Fruit fly (Drosophila melanogaster) whole organism, embryonic: ENCODE results near the gene Nt5b.

Experiments used
- Abd-B ChIP-seq: fragments of 200-800 bp; sonication (Bioruptor generic); optimal IDR thresholded peaks from 2 replicates; lab custom pipeline; 2018; ENCODE audit warnings: missing biosample characterization, mild to moderate bottlenecking, missing genetic modification characterization, moderate library complexity
- Atf-2 ChIP-seq: fragments of 200-800 bp; sonication (Bioruptor generic); optimal IDR thresholded peaks from 2 replicates; lab custom pipeline; 2016; ENCODE audit warnings: missing biosample characterization, missing genetic modification characterization
- B-H1 ChIP-seq: fragments of 200-800 bp; sonication (Bioruptor generic); IDR thresholded peaks from 3 replicates; pipeline ENCODE4 v1.3.6; 2022; ENCODE audit warnings: missing biosample characterization, missing genetic modification characterization
- BtbVII ChIP-seq: fragments of 200-800 bp; sonication (Bioruptor generic); optimal IDR thresholded peaks from 3 replicates; lab custom pipeline; 2017; ENCODE audit warnings: missing biosample characterization, mild to moderate bottlenecking, missing genetic modification characterization
- CG10654 ChIP-seq: fragments of 200-800 bp; sonication (Bioruptor generic); optimal IDR thresholded peaks from 2 replicates; lab custom pipeline; 2016; ENCODE audit warnings: missing biosample characterization, missing genetic modification characterization
- CG11247 ChIP-seq: fragments of 200-800 bp; sonication (Bioruptor generic); IDR thresholded peaks from 2 replicates; pipeline ENCODE4 v1.3.6; 2022; ENCODE audit warnings: missing biosample characterization, missing genetic modification characterization
- CG11504 ChIP-seq: fragments of 200-800 bp; sonication (Bioruptor generic); optimal IDR thresholded peaks from 3 replicates; lab custom pipeline; 2019; ENCODE audit warnings: missing biosample characterization, mild to moderate bottlenecking, missing genetic modification characterization, moderate library complexity
- CG12104 ChIP-seq: fragments of 200-800 bp; sonication (Bioruptor generic); optimal IDR thresholded peaks from 3 replicates; lab custom pipeline; 2016; ENCODE audit warnings: missing biosample characterization, missing genetic modification characterization
- CG14014 ChIP-seq: fragments of 200-800 bp; sonication (Bioruptor generic); IDR thresholded peaks from 2 replicates; pipeline ENCODE4 v1.3.6; 2022; ENCODE audit warnings: missing biosample characterization, missing genetic modification characterization
- CG16813 ChIP-seq: fragments of 200-800 bp; sonication (Bioruptor generic); IDR thresholded peaks from 3 replicates; pipeline ENCODE4 v1.3.6; 2022; ENCODE audit warnings: missing biosample characterization, missing genetic modification characterization; ENCODE audit not compliant: partially characterized antibody
- CG17328 ChIP-seq: fragments of 200-800 bp; sonication (Bioruptor generic); IDR thresholded peaks from 2 replicates; pipeline ENCODE4 v1.3.6; 2022; ENCODE audit warnings: missing biosample characterization, missing genetic modification characterization
- CG17359 ChIP-seq: fragments of 200-800 bp; sonication (Bioruptor generic); optimal IDR thresholded peaks from 3 replicates; lab custom pipeline; 2018; ENCODE audit warnings: missing biosample characterization, mild to moderate bottlenecking, missing genetic modification characterization, moderate library complexity
- CG18011 ChIP-seq: fragments of 200-800 bp; sonication (Bioruptor generic); optimal IDR thresholded peaks from 2 replicates; lab custom pipeline; 2017; ENCODE audit warnings: missing biosample characterization, missing genetic modification characterization, mild to moderate bottlenecking, moderate library complexity, missing genotype
- CG18476 ChIP-seq: fragments of 200-800 bp; sonication (Bioruptor generic); optimal IDR thresholded peaks from 2 replicates; lab custom pipeline; 2016; ENCODE audit warnings: missing biosample characterization, mild to moderate bottlenecking, missing genetic modification characterization
- CG2712 ChIP-seq: fragments of 200-800 bp; optimal IDR thresholded peaks from 3 replicates; lab custom pipeline; 2019; ENCODE audit warnings: missing biosample characterization, mild to moderate bottlenecking, missing genetic modification characterization, moderate library complexity
- CG3838 ChIP-seq: fragments of 200-800 bp; sonication (Bioruptor generic); optimal IDR thresholded peaks from 3 replicates; lab custom pipeline; 2016; ENCODE audit warnings: missing biosample characterization, missing genetic modification characterization
- CG3995 ChIP-seq: fragments of 200-800 bp; sonication (Bioruptor generic); optimal IDR thresholded peaks from 3 replicates; lab custom pipeline; 2016; ENCODE audit warnings: missing biosample characterization, missing genetic modification characterization
- CG6272 ChIP-seq: fragments of 200-800 bp; sonication (Bioruptor generic); IDR thresholded peaks from 2 replicates; pipeline ENCODE4 v1.3.6; 2022; ENCODE audit warnings: missing biosample characterization, missing genetic modification characterization
- CG7556 ChIP-seq: fragments of 200-800 bp; sonication (Bioruptor generic); optimal IDR thresholded peaks from 2 replicates; lab custom pipeline; 2017; ENCODE audit warnings: missing biosample characterization, mild to moderate bottlenecking, missing genetic modification characterization
- CG7839 ChIP-seq: fragments of 200-800 bp; sonication (Bioruptor generic); optimal IDR thresholded peaks from 3 replicates; lab custom pipeline; 2018; ENCODE audit warnings: missing biosample characterization, mild to moderate bottlenecking, missing genetic modification characterization, moderate library complexity
- CG9215 ChIP-seq: fragments of 200-800 bp; sonication (Bioruptor generic); IDR thresholded peaks from 2 replicates; pipeline ENCODE4 v1.3.6; 2022; ENCODE audit warnings: missing biosample characterization, missing genetic modification characterization
- Deaf1 ChIP-seq: fragments of 200-800 bp; optimal IDR thresholded peaks from 3 replicates; lab custom pipeline; 2019; ENCODE audit warnings: missing biosample characterization, mild to moderate bottlenecking, missing genetic modification characterization, moderate library complexity
- Dek ChIP-seq: fragments of 200-800 bp; sonication (Bioruptor generic); optimal IDR thresholded peaks from 3 replicates; lab custom pipeline; 2019; ENCODE audit warnings: missing biosample characterization, mild to moderate bottlenecking, missing genetic modification characterization, moderate library complexity
- Dip3 ChIP-seq: fragments of 200-800 bp; sonication (Bioruptor generic); optimal IDR thresholded peaks from 3 replicates; lab custom pipeline; 2016; ENCODE audit warnings: missing biosample characterization, missing genetic modification characterization
- Doc2 ChIP-seq: fragments of 200-800 bp; sonication (Bioruptor generic); IDR thresholded peaks from 2 replicates; pipeline ENCODE4 v1.3.6; 2022; ENCODE audit warnings: missing biosample characterization, missing genetic modification characterization
- E2f1 ChIP-seq: fragments of 200-800 bp; sonication (Bioruptor generic); IDR thresholded peaks from 2 replicates; pipeline ENCODE4 v1.3.6; 2022; ENCODE audit warnings: missing biosample characterization, missing genetic modification characterization
- Fer1 ChIP-seq: fragments of 200-800 bp; sonication (Bioruptor generic); optimal IDR thresholded peaks from 2 replicates; lab custom pipeline; 2017; ENCODE audit warnings: missing biosample characterization, mild to moderate bottlenecking, missing genetic modification characterization
- Gug ChIP-seq: fragments of 200-800 bp; sonication (Bioruptor generic); IDR thresholded peaks from 4 replicates; pipeline ENCODE4 v1.3.6; 2022; ENCODE audit warnings: missing biosample characterization, missing genetic modification characterization
- Med ChIP-seq: fragments of 200-800 bp; sonication (Bioruptor generic); peaks from one replicate; lab custom pipeline; 2016; ENCODE audit warnings: missing biosample characterization, missing genetic modification characterization, mild to moderate bottlenecking, inconsistent platforms, moderate library complexity
- Mes4 ChIP-seq: fragments of 200-800 bp; sonication (Bioruptor generic); optimal IDR thresholded peaks from 2 replicates; lab custom pipeline; 2016; ENCODE audit warnings: missing biosample characterization, missing genetic modification characterization
- YL-1 ChIP-seq: fragments of 200-800 bp; sonication (Bioruptor generic); optimal IDR thresholded peaks from 3 replicates; lab custom pipeline; 2017; ENCODE audit warnings: missing biosample characterization, mild to moderate bottlenecking, missing genetic modification characterization
- az2 ChIP-seq: fragments of 200-800 bp; sonication (Bioruptor generic); optimal IDR thresholded peaks from 3 replicates; lab custom pipeline; 2016; ENCODE audit warnings: missing biosample characterization, missing genetic modification characterization
- cad ChIP-seq: fragments of >200 bp; optimal IDR thresholded peaks from 2 replicates; lab custom pipeline; 2017; ENCODE audit warnings: missing biosample characterization, missing genetic modification characterization
- chif ChIP-seq, 2 experiments: fragments of 200-800 bp; sonication (Bioruptor generic); optimal IDR thresholded peaks; 3 replicates each; lab custom pipeline; 2016; ENCODE audit warnings: missing biosample characterization in 2 of 2, missing genetic modification characterization in 2 of 2
- fd64A ChIP-seq: fragments of 200-800 bp; sonication (Bioruptor generic); optimal IDR thresholded peaks from 3 replicates; lab custom pipeline; 2018; ENCODE audit warnings: missing biosample characterization, mild to moderate bottlenecking, missing genetic modification characterization
- gcm ChIP-seq: fragments of 200-800 bp; sonication (Bioruptor generic); optimal IDR thresholded peaks from 2 replicates; lab custom pipeline; 2019; ENCODE audit warnings: missing biosample characterization, mild to moderate bottlenecking, missing genetic modification characterization, moderate library complexity
- gsb ChIP-seq: fragments of 200-800 bp; sonication (Bioruptor generic); IDR thresholded peaks from 2 replicates; pipeline ENCODE4 v1.3.6; 2022; ENCODE audit warnings: missing biosample characterization, missing genetic modification characterization
- gt ChIP-seq: fragments of 200-800 bp; sonication (Bioruptor generic); IDR thresholded peaks from 2 replicates; pipeline ENCODE4 v1.3.6; 2022; ENCODE audit warnings: missing biosample characterization, missing genetic modification characterization
- inv ChIP-seq: fragments of 200-800 bp; sonication (Bioruptor generic); IDR thresholded peaks from 2 replicates; pipeline ENCODE4 v1.3.6; 2022; ENCODE audit warnings: missing biosample characterization, missing genetic modification characterization; ENCODE audit not compliant: partially characterized antibody
- klu ChIP-seq: fragments of 200-800 bp; sonication (Bioruptor generic); IDR thresholded peaks from 2 replicates; pipeline ENCODE4 v1.3.6; 2022; ENCODE audit warnings: missing biosample characterization, missing genetic modification characterization
- maf-S ChIP-seq: fragments of 200-800 bp; sonication (Bioruptor generic); optimal IDR thresholded peaks from 2 replicates; lab custom pipeline; 2016; ENCODE audit warnings: missing biosample characterization, missing genetic modification characterization
- mam ChIP-seq: fragments of 200-800 bp; sonication (Bioruptor generic); optimal IDR thresholded peaks from 3 replicates; lab custom pipeline; 2016; ENCODE audit warnings: missing biosample characterization, missing genetic modification characterization
- pb ChIP-seq: fragments of 200-800 bp; sonication (Bioruptor generic); optimal IDR thresholded peaks from 3 replicates; lab custom pipeline; 2016; ENCODE audit warnings: missing biosample characterization, missing genetic modification characterization
- sens-2 ChIP-seq: fragments of 200-800 bp; sonication (Bioruptor generic); IDR thresholded peaks from 2 replicates; pipeline ENCODE4 v1.3.6; 2022; ENCODE audit warnings: missing biosample characterization, missing genetic modification characterization
- slou ChIP-seq: fragments of 200-800 bp; sonication (Bioruptor generic); optimal IDR thresholded peaks from 3 replicates; lab custom pipeline; 2016; ENCODE audit warnings: missing biosample characterization, missing genetic modification characterization
- sob ChIP-seq: fragments of 200-800 bp; sonication (Bioruptor generic); IDR thresholded peaks from 2 replicates; pipeline ENCODE4 v1.3.6; 2022; ENCODE audit warnings: missing biosample characterization, missing genetic modification characterization
- tio ChIP-seq: fragments of 200-800 bp; sonication (Bioruptor generic); optimal IDR thresholded peaks from 2 replicates; lab custom pipeline; 2017; ENCODE audit warnings: missing biosample characterization, missing genetic modification characterization, inconsistent platforms
- unc-4 ChIP-seq: fragments of 200-800 bp; sonication (Bioruptor generic); IDR thresholded peaks from 2 replicates; pipeline ENCODE4 v1.3.6; 2022; ENCODE audit warnings: missing biosample characterization, missing genetic modification characterization; ENCODE audit not compliant: partially characterized antibody
- unpg ChIP-seq: fragments of 200-800 bp; sonication (Bioruptor generic); optimal IDR thresholded peaks from 3 replicates; lab custom pipeline; 2018; ENCODE audit warnings: missing biosample characterization, mild to moderate bottlenecking, missing genetic modification characterization, moderate library complexity
- zf30C ChIP-seq: fragments of 200-800 bp; sonication (Bioruptor generic); optimal IDR thresholded peaks from 3 replicates; lab custom pipeline; 2018; ENCODE audit warnings: missing biosample characterization, mild to moderate bottlenecking, missing genetic modification characterization

The Nt5b gene

DNA sequence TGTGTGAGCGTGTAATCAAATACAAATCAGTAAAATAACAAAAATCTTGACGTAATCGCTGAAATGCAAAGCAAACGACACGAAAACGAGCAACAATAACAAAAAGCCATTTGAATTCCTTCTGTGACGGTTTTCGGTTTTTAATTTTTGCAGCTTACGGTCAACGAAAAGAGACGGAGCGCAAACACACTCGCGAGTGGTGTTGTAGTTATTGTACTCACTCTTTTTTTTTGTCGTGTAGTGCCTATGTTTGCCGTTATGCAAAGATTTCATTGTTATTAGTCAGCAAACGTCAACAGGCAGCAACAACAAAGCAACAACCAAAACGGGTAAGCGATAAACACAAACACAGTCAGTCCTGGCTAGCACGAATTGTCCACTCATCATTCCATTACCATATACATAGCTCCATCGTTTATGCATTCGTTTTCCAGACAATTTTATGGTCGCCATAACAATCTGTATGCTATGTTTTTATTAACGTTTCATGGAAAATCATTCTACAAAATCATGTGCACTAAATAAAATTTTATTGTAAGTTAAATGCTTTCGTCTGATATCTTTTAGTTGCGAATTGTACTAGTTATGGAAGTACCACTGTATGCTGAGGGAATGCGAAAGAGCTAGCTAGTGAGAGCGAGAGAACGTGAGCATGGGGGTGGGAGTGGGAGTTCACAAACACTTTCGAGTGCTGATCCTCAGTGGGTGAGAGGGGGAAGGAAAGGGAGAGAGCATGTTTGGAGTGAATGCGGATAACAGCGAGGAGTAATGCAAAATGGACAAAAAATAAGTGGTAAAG lies 42.9 kb downstream of the Nt5b start (continued):
- peak; percentile 98 for TF ChIP-seq Med
- peak; percentile 22; the same call in 1 of the 3 replicates for TF ChIP-seq B-H1 (GFP tag; lab: Robert Waterston, UW)
- no peak for TF ChIP-seq gt (GFP tag; lab: Robert Waterston, UW)
- TF ChIP-seq CG16813 (GFP tag; lab: Robert Waterston, UW), result no peak
- peak; percentile 23 to 49 for TF ChIP-seq chif (GFP tag; optimal IDR thresholded peaks at IDR 0.05; lab: Kevin White, UChicago)
- no peak for TF ChIP-seq sens-2 (GFP tag; lab: Robert Waterston, UW)
- TF ChIP-seq CG7556 (GFP tag; lab: Kevin White, UChicago), result peak; percentile 36
- TF ChIP-seq E2f1 (GFP tag; lab: Robert Waterston, UW), result peak; percentile 71
- no peak for TF ChIP-seq CG10654 (GFP tag; lab: Kevin White, UChicago)
- peak; percentile 58 for TF ChIP-seq Deaf1
- peak; percentile 11 for TF ChIP-seq az2
- peak; percentile 77 for TF ChIP-seq CG17359 (tag; lab: Kevin White, UChicago)
- TF ChIP-seq inv (GFP tag; lab: Robert Waterston, UW), result no peak
- peak; percentile 87 for TF ChIP-seq Abd-B (GFP tag; lab: Kevin White, UChicago)
- peak; percentile 83 for TF ChIP-seq CG11504 (tag; lab: Kevin White, UChicago)
- TF ChIP-seq klu (GFP tag; lab: Robert Waterston, UW), result peak; percentile 50; the same call in 1 of the 2 replicates
- peak; percentile 85 for TF ChIP-seq pb (GFP tag; lab: Kevin White, UChicago)
- TF ChIP-seq YL-1 (GFP tag; lab: Kevin White, UChicago), result no peak
- peak; percentile 67 for TF ChIP-seq CG11247 (GFP tag; lab: Robert Waterston, UW)
- peak; percentile 84 for TF ChIP-seq CG9215 (GFP tag; lab: Robert Waterston, UW)
- peak; percentile 75 for TF ChIP-seq unpg (GFP tag; lab: Kevin White, UChicago)
- TF ChIP-seq Fer1 (GFP tag; lab: Kevin White, UChicago), result peak; percentile 86
- TF ChIP-seq tio (GFP tag; lab: Kevin White, UChicago), result peak; percentile 36
- TF ChIP-seq unc-4, result no peak
- TF ChIP-seq CG3995, result peak; percentile 21
- no peak for TF ChIP-seq slou
- TF ChIP-seq Dip3, result peak; percentile 73
- TF ChIP-seq Dek (tag; lab: Kevin White, UChicago), result peak; percentile 80
- TF ChIP-seq gcm (GFP tag; lab: Kevin White, UChicago), result peak; percentile 50
- peak; percentile 73; the same call in 2 of the 4 replicates for TF ChIP-seq Gug (GFP tag; lab: Robert Waterston, UW)
- peak; percentile 91 for TF ChIP-seq CG14014 (GFP tag; lab: Robert Waterston, UW)
- TF ChIP-seq cad (GFP tag; lab: Kevin White, UChicago), result no peak
- peak; percentile 79 for TF ChIP-seq mam
- TF ChIP-seq Doc2 (GFP tag; lab: Robert Waterston, UW), result no peak
- peak; percentile 35 for TF ChIP-seq fd64A (GFP tag; lab: Kevin White, UChicago)
- TF ChIP-seq CG3838 (GFP tag; lab: Kevin White, UChicago), result peak; percentile 36
- peak; percentile 39; the same call in 1 of the 2 replicates for TF ChIP-seq CG6272 (GFP tag; lab: Robert Waterston, UW)
- TF ChIP-seq gsb, result peak; percentile 42
- TF ChIP-seq sob, result peak; percentile 80
- no peak for TF ChIP-seq zf30C
- TF ChIP-seq Atf-2, result peak; percentile 44
- TF ChIP-seq CG18011, result peak; percentile 15
- TF ChIP-seq CG17328 (GFP tag; lab: Robert Waterston, UW), result no peak
- TF ChIP-seq CG2712 (tag; lab: Kevin White, UChicago), result peak; percentile 68
- peak; percentile 30 for TF ChIP-seq CG12104 (GFP tag; lab: Kevin White, UChicago)
- TF ChIP-seq CG18476, result peak; percentile 48
- TF ChIP-seq BtbVII (GFP tag; lab: Kevin White, UChicago), result peak; percentile 63
- TF ChIP-seq Mes4 (GFP tag; lab: Kevin White, UChicago), result no peak
- peak; percentile 89 for TF ChIP-seq CG7839 (tag; lab: Kevin White, UChicago)
- TF ChIP-seq maf-S (GFP tag; lab: Kevin White, UChicago), result peak; percentile 24
